Worm (Caenorhabditis elegans) whole organism, L2 larva: Measurements from ENCODE around the gene gcsh-1.

Experiments used
- C34F6.9 ChIP-seq: fragments of 150-350 bp; optimal IDR thresholded peaks from 2 replicates; lab custom pipeline; 2014; ENCODE audit warnings: missing biosample characterization, missing genetic modification characterization
- R02D3.7 ChIP-seq: fragments of 150-350 bp; optimal IDR thresholded peaks from 2 replicates; lab custom pipeline; 2014; ENCODE audit warnings: missing biosample characterization, missing genetic modification characterization
- ama-1 ChIP-seq: fragments of 150-350 bp; optimal IDR thresholded peaks from 2 replicates; lab custom pipeline; 2018; ENCODE audit warnings: inconsistent platforms
- blmp-1 ChIP-seq: sonication (generic microtip); optimal IDR thresholded peaks from 2 replicates; lab custom pipeline; 2017; ENCODE audit warnings: missing genetic modification characterization, mild to moderate bottlenecking, missing compliant biosample characterization, antibody characterized with exemption, moderate library complexity; ENCODE audit not compliant: insufficient read depth
- ceh-16 ChIP-seq: fragments of 150-350 bp; optimal IDR thresholded peaks from 2 replicates; lab custom pipeline; 2014; ENCODE audit warnings: missing biosample characterization, missing genetic modification characterization
- elt-1 ChIP-seq: fragments of 150-350 bp; optimal IDR thresholded peaks from 2 replicates; lab custom pipeline; 2014; ENCODE audit warnings: missing biosample characterization, missing genetic modification characterization
- elt-3 ChIP-seq: sonication (generic microtip); optimal IDR thresholded peaks from 2 replicates; lab custom pipeline; 2017; ENCODE audit warnings: missing biosample characterization, missing genetic modification characterization
- gmeb-1 ChIP-seq: fragments of 150-350 bp; optimal IDR thresholded peaks from 2 replicates; lab custom pipeline; 2014; ENCODE audit warnings: missing biosample characterization, missing genetic modification characterization
- lin-11 ChIP-seq: fragments of 150-350 bp; sonication (generic microtip); optimal IDR thresholded peaks from 2 replicates; lab custom pipeline; 2014; ENCODE audit warnings: missing biosample characterization, missing genetic modification characterization, inconsistent platforms, mixed read lengths
- mab-5 ChIP-seq: fragments of 150-350 bp; optimal IDR thresholded peaks from 2 replicates; lab custom pipeline; 2014; ENCODE audit warnings: missing biosample characterization, missing genetic modification characterization
- nhr-10 ChIP-seq: sonication (generic microtip); optimal IDR thresholded peaks from 2 replicates; lab custom pipeline; 2017; ENCODE audit warnings: missing biosample characterization, missing genetic modification characterization
- nhr-12 ChIP-seq: fragments of 150-350 bp; optimal IDR thresholded peaks from 2 replicates; lab custom pipeline; 2014; ENCODE audit warnings: missing biosample characterization, missing genetic modification characterization
- nhr-23 ChIP-seq: fragments of 150-350 bp; optimal IDR thresholded peaks from 2 replicates; lab custom pipeline; 2014; ENCODE audit warnings: missing biosample characterization, missing genetic modification reagents, missing genetic modification characterization
- nhr-237 ChIP-seq: fragments of 150-350 bp; optimal IDR thresholded peaks from 2 replicates; lab custom pipeline; 2014; ENCODE audit warnings: missing biosample characterization, missing genetic modification characterization
- nhr-6 ChIP-seq: fragments of 150-350 bp; optimal IDR thresholded peaks from 2 replicates; lab custom pipeline; 2014; ENCODE audit warnings: missing biosample characterization, missing genetic modification characterization
- nhr-77 ChIP-seq: fragments of 150-350 bp; optimal IDR thresholded peaks from 2 replicates; lab custom pipeline; 2014; ENCODE audit warnings: missing biosample characterization, missing genetic modification characterization
- peb-1 ChIP-seq: fragments of 150-350 bp; optimal IDR thresholded peaks from 2 replicates; lab custom pipeline; 2014; ENCODE audit warnings: missing biosample characterization, missing genetic modification characterization
- sem-4 ChIP-seq: fragments of 150-350 bp; optimal IDR thresholded peaks from 2 replicates; lab custom pipeline; 2014; ENCODE audit warnings: missing biosample characterization, missing genetic modification reagents, missing genetic modification characterization
- unc-39 ChIP-seq: fragments of 150-350 bp; optimal IDR thresholded peaks from 2 replicates; lab custom pipeline; 2014; ENCODE audit warnings: missing biosample characterization, missing genetic modification characterization
- ztf-1 ChIP-seq: fragments of 200-800 bp; sonication (Bioruptor generic); conservative IDR thresholded peaks from 2 replicates; pipeline ENCODE4 v1.3.6; 2022; ENCODE audit warnings: missing genetic modification characterization, missing compliant biosample characterization
- ztf-4 ChIP-seq: fragments of 150-350 bp; optimal IDR thresholded peaks from 2 replicates; lab custom pipeline; 2014; ENCODE audit warnings: missing biosample characterization, missing genetic modification characterization

The gcsh-1 gene

DNA sequence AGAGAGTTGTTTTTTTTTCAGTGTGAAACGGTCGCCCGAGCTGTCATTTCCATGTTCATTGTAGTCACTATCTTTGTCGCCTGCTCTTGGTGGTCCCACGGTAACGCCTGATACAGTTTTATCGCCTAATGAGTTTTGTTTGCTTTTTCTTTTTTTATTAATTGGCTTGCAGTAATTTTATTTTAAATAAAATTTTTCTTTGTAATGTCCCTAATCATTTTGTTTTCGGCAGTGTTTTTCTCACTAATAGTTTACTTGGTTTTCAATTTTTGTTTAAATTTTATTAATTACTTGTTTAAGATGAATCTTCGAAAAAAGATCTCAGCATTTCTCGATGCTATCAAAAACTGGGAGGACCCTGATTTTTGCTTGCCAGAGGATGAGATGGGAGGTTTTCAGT is 49.3 kb downstream of the gcsh-1 start, which contains the start of gene M163.22:
Gene M163.22 (plus strand): TSS at position 301 of the 400 bp plus-strand sequence.
- TF ChIP-seq C34F6.9 (tag; lab: Kevin White, UChicago) (no peak), ztf-4 (tag; lab: Kevin White, UChicago) (no peak), ceh-16 (tag; lab: Kevin White, UChicago) (no peak)
- TF ChIP-seq, all 48 proteins: peak for 0

DNA sequence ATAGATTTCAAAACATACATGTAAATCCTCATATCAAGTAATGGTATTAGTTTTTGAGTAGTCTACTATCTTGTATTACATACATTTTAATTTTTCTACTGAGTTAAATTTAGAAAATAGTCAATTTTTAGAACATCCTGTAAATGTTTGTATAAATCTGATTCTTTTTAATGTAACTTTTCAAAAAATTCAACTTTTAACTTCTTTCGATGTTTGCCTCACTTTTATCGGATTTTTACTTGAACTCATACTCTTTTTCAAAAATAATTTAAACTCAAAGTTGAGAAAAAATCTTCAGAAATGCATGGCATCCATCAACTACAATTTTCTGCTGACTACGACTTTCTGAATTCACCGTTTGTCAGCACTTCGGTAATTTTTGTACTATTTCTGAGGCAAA is 50.4 kb downstream of the gcsh-1 start, which contains the start of gene M163.7:
Gene M163.7 (plus strand): TSS at position 301 of the 400 bp plus-strand sequence.
- TF ChIP-seq lin-11 (tag; lab: Kevin White, UChicago) (no peak), unc-39 (tag; lab: Kevin White, UChicago) (no peak), sem-4 (tag; lab: Kevin White, UChicago) (no peak), elt-1 (tag; lab: Kevin White, UChicago) (no peak), R02D3.7 (tag; lab: Kevin White, UChicago) (no peak), nhr-12 (tag; lab: Kevin White, UChicago) (no peak), nhr-23 (tag; lab: Kevin White, UChicago) (no peak), gmeb-1 (tag; lab: Kevin White, UChicago) (no peak), nhr-6 (tag; lab: Kevin White, UChicago) (no peak), ceh-16 (tag; lab: Kevin White, UChicago) (no peak), blmp-1 (no peak), mab-5 (tag; lab: Kevin White, UChicago) (no peak), elt-3 (no peak), peb-1 (tag; lab: Kevin White, UChicago) (no peak), nhr-77 (tag; lab: Kevin White, UChicago) (no peak), nhr-237 (no peak), nhr-10 (tag; lab: Kevin White, UChicago) (no peak), ama-1 (lab: Kevin White, UChicago) (no peak), ztf-1 (no peak)
